Fruit fly (Drosophila melanogaster) whole organism, pupa: ENCODE measurements around the gene Odj.

Source experiments
- CG15710 ChIP-seq: fragments of 200-800 bp; sonication (Bioruptor generic); optimal IDR thresholded peaks from 2 replicates; lab custom pipeline; 2018; ENCODE audit warnings: missing biosample characterization, mild to moderate bottlenecking, missing genetic modification characterization, moderate library complexity
- CG4496 ChIP-seq: fragments of 200-800 bp; sonication (Bioruptor generic); IDR thresholded peaks from 3 replicates; pipeline ENCODE4 v1.3.6; 2022; ENCODE audit warnings: missing biosample characterization, missing genetic modification characterization
- CG8159 ChIP-seq: fragments of 200-800 bp; sonication (Bioruptor generic); optimal IDR thresholded peaks from 3 replicates; lab custom pipeline; 2018; ENCODE audit warnings: missing biosample characterization, mild to moderate bottlenecking, missing genetic modification characterization, moderate library complexity
- CG8301 ChIP-seq: fragments of 200-800 bp; sonication (Bioruptor generic); optimal IDR thresholded peaks from 2 replicates; lab custom pipeline; 2018; ENCODE audit warnings: missing biosample characterization, mild to moderate bottlenecking, missing genetic modification characterization
- Pif1A ChIP-seq: fragments of 200-800 bp; sonication (Bioruptor generic); optimal IDR thresholded peaks from 3 replicates; lab custom pipeline; 2016; ENCODE audit warnings: missing biosample characterization, missing genetic modification characterization
- Snoo ChIP-seq: fragments of 200-800 bp; sonication (Bioruptor generic); optimal IDR thresholded peaks from 3 replicates; lab custom pipeline; 2017; ENCODE audit warnings: missing biosample characterization, mild to moderate bottlenecking, missing genetic modification characterization, inconsistent platforms
- fd96Ca ChIP-seq: fragments of 200-800 bp; sonication (Bioruptor generic); IDR thresholded peaks from 3 replicates; pipeline ENCODE4 v1.3.6; 2022; ENCODE audit warnings: missing biosample characterization, missing genetic modification characterization
- rn ChIP-seq: fragments of 200-800 bp; sonication (Bioruptor generic); IDR thresholded peaks from 2 replicates; pipeline ENCODE4 v1.3.6; 2022; ENCODE audit warnings: missing biosample characterization, missing genetic modification characterization

Gene Odj

DNA sequence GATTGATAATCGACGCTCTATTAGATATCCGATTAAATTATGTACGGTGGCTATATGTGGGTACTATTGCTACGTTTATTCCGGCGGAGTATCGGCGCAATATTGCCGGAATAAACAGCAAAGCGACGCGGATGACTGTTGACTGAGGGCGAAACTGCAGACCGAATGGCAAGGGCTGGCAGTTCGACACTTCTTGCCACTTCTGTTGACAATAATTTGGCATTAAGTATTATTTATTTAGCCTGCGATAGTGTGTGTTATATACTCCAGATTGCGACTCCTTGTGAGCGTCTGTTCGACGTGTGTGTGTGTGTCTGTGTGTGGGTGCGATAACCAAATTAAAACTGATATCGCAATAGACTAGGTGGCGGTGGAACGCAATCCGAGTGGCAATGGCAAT is 50.1 kb downstream of the Odj start:
- no peak for TF ChIP-seq Snoo
- TF ChIP-seq fd96Ca (GFP tag; lab: Robert Waterston, UW), result no peak
- no peak for TF ChIP-seq CG8159 (tag; lab: Kevin White, UChicago)
- no peak for TF ChIP-seq Pif1A (GFP tag; lab: Kevin White, UChicago)
- TF ChIP-seq CG15710, result no peak
- no peak for TF ChIP-seq CG4496 (GFP tag; lab: Robert Waterston, UW)
- TF ChIP-seq rn (GFP tag; lab: Robert Waterston, UW), result no peak
- no peak for TF ChIP-seq CG8301 (tag; lab: Kevin White, UChicago)
